Worm (Caenorhabditis elegans): ENCODE measurements around the gene cest-7.

cest-7 gene

DNA sequence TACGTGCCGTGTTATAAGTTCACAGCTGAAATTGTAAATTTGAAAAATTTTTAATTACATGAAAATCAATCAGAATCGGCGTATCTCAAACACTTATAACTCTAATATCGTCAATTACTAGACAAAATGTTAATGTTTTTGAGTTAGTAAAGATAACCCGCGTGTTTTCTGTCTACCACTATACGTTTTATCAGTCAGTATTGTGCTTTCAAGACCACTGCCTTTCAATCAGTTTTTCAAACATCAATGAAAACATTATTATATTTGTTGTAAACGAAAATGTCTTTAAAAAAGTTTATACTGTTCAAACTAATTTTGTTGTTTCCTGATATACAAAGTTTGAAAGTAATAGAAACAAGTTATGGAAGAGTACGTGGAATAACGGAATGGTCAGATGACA, 7.0 kb upstream of the cest-7 start:
- TF ChIP-seq blmp-1 (tag; optimal IDR thresholded peaks at IDR 0.05) (no peak), nhr-2 (tag; optimal IDR thresholded peaks at IDR 0.05) (no peak), ceh-43 (GFP tag; optimal IDR thresholded peaks at IDR 0.05) (no peak), ham-2 (GFP tag; optimal IDR thresholded peaks at IDR 0.05) (no peak), mab-5 (tag; optimal IDR thresholded peaks at IDR 0.05) (no peak), ztf-11 (tag; optimal IDR thresholded peaks at IDR 0.05) (no peak), nhr-28 (tag; optimal IDR thresholded peaks at IDR 0.05) (no peak), ceh-39 (tag; optimal IDR thresholded peaks at IDR 0.05) (no peak), unc-120 (tag; optimal IDR thresholded peaks at IDR 0.05; ENCODE audit: poor library complexity, severe bottlenecking) (no peak), nhr-76 (tag; optimal IDR thresholded peaks at IDR 0.05) (no peak), lin-32 (GFP tag; optimal IDR thresholded peaks at IDR 0.05) (no peak), drap-1 (GFP tag; optimal IDR thresholded peaks at IDR 0.05) (no peak), flh-1 (GFP tag; optimal IDR thresholded peaks at IDR 0.05) (no peak)

DNA sequence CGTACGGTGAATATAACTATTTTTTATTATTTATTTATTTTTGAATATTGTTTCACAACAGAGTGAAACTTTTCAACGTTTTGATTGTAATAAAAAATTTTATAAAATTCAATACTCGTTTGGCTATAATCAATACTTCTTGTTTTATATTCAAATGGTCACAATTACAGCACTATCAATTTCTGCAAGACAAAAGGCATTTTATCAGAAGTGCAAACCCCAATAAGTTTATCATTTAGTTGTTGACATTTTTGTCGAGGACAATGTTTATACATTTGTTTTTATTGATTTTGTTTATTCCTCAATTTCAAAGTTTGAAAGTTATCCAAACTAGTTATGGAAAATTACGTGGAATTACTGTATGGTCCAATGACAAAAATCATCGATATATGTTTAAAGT, 3.8 kb upstream of the cest-7 start, which contains the start of gene cest-9.1:
Gene cest-9.1, plus strand, starts transcription at position 213 of the 400 bp plus-strand sequence.
- TF ChIP-seq ceh-39 (tag; optimal IDR thresholded peaks at IDR 0.05) (no peak), nhr-12 (tag; optimal IDR thresholded peaks at IDR 0.05) (no peak), mls-2 (tag; optimal IDR thresholded peaks at IDR 0.05) (no peak), nhr-76 (tag; optimal IDR thresholded peaks at IDR 0.05) (no peak), ceh-83 (GFP tag; optimal IDR thresholded peaks at IDR 0.05) (no peak), cnd-1 (tag; optimal IDR thresholded peaks at IDR 0.05) (no peak), nhr-2 (tag; optimal IDR thresholded peaks at IDR 0.05) (no peak), nhr-237 (tag; optimal IDR thresholded peaks at IDR 0.05) (no peak), lin-13 (tag; optimal IDR thresholded peaks at IDR 0.05) (no peak), unc-120 (tag; optimal IDR thresholded peaks at IDR 0.05; ENCODE audit: poor library complexity, severe bottlenecking) (no peak), sptf-1 (tag; optimal IDR thresholded peaks at IDR 0.05) (no peak), hlh-1 (tag; optimal IDR thresholded peaks at IDR 0.05) (no peak), mab-5 (tag; optimal IDR thresholded peaks at IDR 0.05) (no peak), M03D4.4 (tag; optimal IDR thresholded peaks at IDR 0.05) (no peak)

DNA sequence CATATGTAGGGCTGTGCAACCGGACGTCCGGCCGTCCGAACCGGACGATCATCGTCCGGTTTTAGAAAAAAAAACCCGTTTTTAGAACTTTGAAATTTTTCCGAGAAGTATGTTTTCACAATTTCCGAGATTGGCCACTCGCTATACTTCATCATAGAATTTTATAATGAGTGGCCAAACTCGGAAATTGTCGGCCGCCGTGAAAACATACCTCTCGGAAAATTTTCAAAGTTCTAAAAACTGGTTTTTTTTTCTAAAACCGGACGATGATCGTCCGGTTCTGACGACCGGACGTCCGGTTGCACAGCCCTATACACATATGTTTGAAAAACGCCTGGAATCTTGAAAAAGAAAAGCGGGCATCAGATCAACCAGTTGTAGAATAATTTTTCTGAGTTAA, 2.6 kb upstream of the cest-7 start:
- TF ChIP-seq ham-2 (GFP tag; optimal IDR thresholded peaks at IDR 0.05) (no peak), elt-3 (tag; optimal IDR thresholded peaks at IDR 0.05) (no peak), elt-1 (tag; optimal IDR thresholded peaks at IDR 0.05; ENCODE audit: borderline replicate concordance, insufficient read depth) (no peak), zip-8 (tag; optimal IDR thresholded peaks at IDR 0.05) (no peak), unc-62 (GFP tag; optimal IDR thresholded peaks at IDR 0.05) (no peak), nhr-237 (tag; optimal IDR thresholded peaks at IDR 0.05) (no peak), M03D4.4 (tag; optimal IDR thresholded peaks at IDR 0.05) (no peak), mls-2 (tag; optimal IDR thresholded peaks at IDR 0.05) (no peak), sptf-1 (tag; optimal IDR thresholded peaks at IDR 0.05) (no peak), lin-32 (GFP tag; optimal IDR thresholded peaks at IDR 0.05) (no peak)

DNA sequence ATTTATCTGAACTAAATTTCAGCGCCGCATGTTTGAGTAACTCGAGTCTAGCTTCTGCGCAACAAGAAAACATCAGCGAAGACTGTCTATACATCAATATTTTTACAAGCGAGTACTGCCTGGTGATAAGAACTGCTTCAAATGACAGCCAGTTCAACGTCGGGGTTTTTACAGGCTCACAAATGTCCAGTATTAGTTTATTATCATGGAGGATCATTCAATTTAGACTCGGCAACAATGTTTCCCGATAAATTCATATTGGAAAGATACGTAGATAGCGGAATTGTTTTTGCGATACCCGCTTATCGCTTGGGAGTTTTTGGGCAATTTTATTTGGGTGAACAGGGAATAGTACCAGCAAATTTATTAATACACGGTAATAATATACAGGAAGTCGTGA, 606 bp downstream of the cest-7 start:
- TF ChIP-seq lin-13 (tag; optimal IDR thresholded peaks at IDR 0.05) = no peak
- TF ChIP-seq nhr-76 (tag; optimal IDR thresholded peaks at IDR 0.05) = no peak
- no peak for TF ChIP-seq pha-4 (tag; optimal IDR thresholded peaks at IDR 0.05)
- TF ChIP-seq ces-1 (GFP tag; optimal IDR thresholded peaks at IDR 0.05) = no peak
- TF ChIP-seq sem-2 (GFP tag; optimal IDR thresholded peaks at IDR 0.05) = no peak
- no peak for TF ChIP-seq elt-1 (tag; optimal IDR thresholded peaks at IDR 0.05; ENCODE audit: borderline replicate concordance, insufficient read depth)
- no peak for TF ChIP-seq mep-1 (tag; optimal IDR thresholded peaks at IDR 0.05)

DNA sequence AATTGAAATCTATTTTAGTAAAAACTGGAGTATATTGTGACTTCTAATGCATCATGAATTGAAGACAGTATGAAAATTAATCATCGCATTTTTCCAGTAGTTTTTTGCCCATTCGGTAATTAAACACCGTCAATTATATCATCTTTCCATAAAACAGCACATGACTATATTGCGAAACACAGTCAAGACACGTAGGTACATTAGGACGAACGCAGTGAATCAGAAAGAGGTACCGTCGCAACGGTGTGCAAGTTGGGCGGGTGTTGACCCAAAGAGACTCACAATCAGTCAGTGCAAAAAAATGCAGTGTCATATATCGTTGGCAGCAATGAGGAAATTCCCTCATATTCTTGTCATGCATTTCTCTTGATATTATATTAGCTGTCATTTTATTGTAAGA, 4.7 kb downstream of the cest-7 start:
- TF ChIP-seq lsy-2 (tag; optimal IDR thresholded peaks at IDR 0.05) (no peak), blmp-1 (tag; optimal IDR thresholded peaks at IDR 0.05) (no peak), unc-39 (tag; optimal IDR thresholded peaks at IDR 0.05) (no peak), hlh-1 (tag; optimal IDR thresholded peaks at IDR 0.05) (no peak), snpc-4 (tag; optimal IDR thresholded peaks at IDR 0.05) (no peak), ceh-83 (GFP tag; optimal IDR thresholded peaks at IDR 0.05) (no peak), pha-4 (tag; optimal IDR thresholded peaks at IDR 0.05) (no peak), nhr-237 (tag; optimal IDR thresholded peaks at IDR 0.05) (no peak), elt-3 (tag; optimal IDR thresholded peaks at IDR 0.05) (no peak)

All from whole organism, mixed stage, embryonic.